Worm (Caenorhabditis elegans) whole organism, L2 larva: ENCODE data around the gene srv-13.

Experiments used
- C34F6.9 ChIP-seq: fragments of 150-350 bp; optimal IDR thresholded peaks from 2 replicates; lab custom pipeline; 2014; ENCODE audit warnings: missing biosample characterization, missing genetic modification characterization
- F13H6.1 ChIP-seq: sonication (generic microtip); optimal IDR thresholded peaks from 2 replicates; lab custom pipeline; 2016; ENCODE audit warnings: missing genetic modification characterization, missing compliant biosample characterization
- R02D3.7 ChIP-seq: fragments of 150-350 bp; optimal IDR thresholded peaks from 2 replicates; lab custom pipeline; 2014; ENCODE audit warnings: missing biosample characterization, missing genetic modification characterization
- ZK546.5 ChIP-seq: sonication (generic microtip); optimal IDR thresholded peaks from 2 replicates; lab custom pipeline; 2017; ENCODE audit warnings: missing biosample characterization, missing genetic modification characterization
- alr-1 ChIP-seq: fragments of 150-350 bp; optimal IDR thresholded peaks from 2 replicates; lab custom pipeline; 2014; ENCODE audit warnings: missing biosample characterization, missing genetic modification characterization
- ama-1 ChIP-seq: fragments of 150-350 bp; optimal IDR thresholded peaks from 2 replicates; lab custom pipeline; 2018; ENCODE audit warnings: inconsistent platforms
- blmp-1 ChIP-seq: sonication (generic microtip); optimal IDR thresholded peaks from 2 replicates; lab custom pipeline; 2017; ENCODE audit warnings: missing genetic modification characterization, mild to moderate bottlenecking, missing compliant biosample characterization, antibody characterized with exemption, moderate library complexity; ENCODE audit not compliant: insufficient read depth
- ceh-16 ChIP-seq: fragments of 150-350 bp; optimal IDR thresholded peaks from 2 replicates; lab custom pipeline; 2014; ENCODE audit warnings: missing biosample characterization, missing genetic modification characterization
- crh-2 ChIP-seq: sonication (generic microtip); optimal IDR thresholded peaks from 2 replicates; lab custom pipeline; 2017; ENCODE audit warnings: missing biosample characterization, missing genetic modification characterization
- dmd-4 ChIP-seq: sonication (generic microtip); optimal IDR thresholded peaks from 2 replicates; lab custom pipeline; 2017; ENCODE audit warnings: missing biosample characterization, missing genetic modification characterization
- egl-27 ChIP-seq: sonication (generic microtip); optimal IDR thresholded peaks from 3 replicates; lab custom pipeline; 2017; ENCODE audit warnings: missing biosample characterization, missing genetic modification reagents, missing genetic modification characterization
- elt-1 ChIP-seq: fragments of 150-350 bp; optimal IDR thresholded peaks from 2 replicates; lab custom pipeline; 2014; ENCODE audit warnings: missing biosample characterization, missing genetic modification characterization
- elt-3 ChIP-seq: sonication (generic microtip); optimal IDR thresholded peaks from 2 replicates; lab custom pipeline; 2017; ENCODE audit warnings: missing biosample characterization, missing genetic modification characterization
- fos-1 ChIP-seq: fragments of 150-350 bp; optimal IDR thresholded peaks from 2 replicates; lab custom pipeline; 2014; ENCODE audit warnings: missing biosample characterization, missing genetic modification characterization
- gmeb-1 ChIP-seq: fragments of 150-350 bp; optimal IDR thresholded peaks from 2 replicates; lab custom pipeline; 2014; ENCODE audit warnings: missing biosample characterization, missing genetic modification characterization
- lin-11 ChIP-seq: fragments of 150-350 bp; sonication (generic microtip); optimal IDR thresholded peaks from 2 replicates; lab custom pipeline; 2014; ENCODE audit warnings: missing biosample characterization, missing genetic modification characterization, inconsistent platforms, mixed read lengths
- lin-13 ChIP-seq: fragments of 150-350 bp; optimal IDR thresholded peaks from 2 replicates; lab custom pipeline; 2014; ENCODE audit warnings: missing biosample characterization, missing genetic modification reagents, missing genetic modification characterization
- lin-39 ChIP-seq: fragments of 150-350 bp; optimal IDR thresholded peaks from 2 replicates; lab custom pipeline; 2014; ENCODE audit warnings: missing biosample characterization, missing genetic modification reagents, missing genetic modification characterization
- lsy-2 ChIP-seq, 2 experiments: fragments of 150-350 bp in 1 of 2; sonication (generic microtip) in 1 of 2; optimal IDR thresholded peaks; 2 replicates each; lab custom pipeline; 2014 to 2017; ENCODE audit warnings: missing biosample characterization in 2 of 2, missing genetic modification characterization in 2 of 2
- mab-5 ChIP-seq: fragments of 150-350 bp; optimal IDR thresholded peaks from 2 replicates; lab custom pipeline; 2014; ENCODE audit warnings: missing biosample characterization, missing genetic modification characterization
- mbf-1 ChIP-seq: sonication (generic microtip); optimal IDR thresholded peaks from 2 replicates; lab custom pipeline; 2017; ENCODE audit warnings: missing biosample characterization, missing genetic modification characterization
- mdl-1 ChIP-seq, 2 experiments: fragments of 150-350 bp in 1 of 2; sonication (generic microtip) in 1 of 2; optimal IDR thresholded peaks; 2 replicates each; lab custom pipeline; 2017; ENCODE audit warnings: missing biosample characterization in 2 of 2, missing genetic modification characterization in 2 of 2
- nhr-11 ChIP-seq: fragments of 150-350 bp; optimal IDR thresholded peaks from 2 replicates; lab custom pipeline; 2014; ENCODE audit warnings: missing biosample characterization, missing genetic modification characterization
- nhr-129 ChIP-seq: fragments of 150-350 bp; optimal IDR thresholded peaks from 2 replicates; lab custom pipeline; 2014; ENCODE audit warnings: missing biosample characterization, missing genetic modification characterization
- nhr-21 ChIP-seq: fragments of 150-350 bp; optimal IDR thresholded peaks from 2 replicates; lab custom pipeline; 2014; ENCODE audit warnings: missing biosample characterization, missing genetic modification characterization
- nhr-237 ChIP-seq: fragments of 150-350 bp; optimal IDR thresholded peaks from 2 replicates; lab custom pipeline; 2014; ENCODE audit warnings: missing biosample characterization, missing genetic modification characterization
- nhr-25 ChIP-seq: fragments of 150-350 bp; sonication (generic microtip); optimal IDR thresholded peaks from 3 replicates; lab custom pipeline; 2014; ENCODE audit warnings: missing biosample characterization, missing genetic modification characterization
- nhr-6 ChIP-seq: fragments of 150-350 bp; optimal IDR thresholded peaks from 2 replicates; lab custom pipeline; 2014; ENCODE audit warnings: missing biosample characterization, missing genetic modification characterization
- skn-1 ChIP-seq: sonication (generic microtip); optimal IDR thresholded peaks from 2 replicates; lab custom pipeline; 2017; ENCODE audit warnings: missing biosample characterization, missing genetic modification characterization
- sma-3 ChIP-seq: sonication (generic microtip); optimal IDR thresholded peaks from 2 replicates; lab custom pipeline; 2016; ENCODE audit warnings: missing genetic modification reagents, missing genetic modification characterization, missing compliant biosample characterization
- sma-9 ChIP-seq, 2 experiments: fragments of 150-350 bp in 1 of 2; sonication (generic microtip) in 1 of 2; optimal IDR thresholded peaks; 2 replicates each; lab custom pipeline; 2014 to 2016; ENCODE audit warnings: missing genetic modification characterization in 2 of 2, mild to moderate bottlenecking in 1 of 2, missing biosample characterization in 1 of 2, missing compliant biosample characterization in 1 of 2, missing genetic modification reagents in 1 of 2, moderate library complexity in 1 of 2
- snpc-4 ChIP-seq: fragments of 150-350 bp; optimal IDR thresholded peaks from 2 replicates; lab custom pipeline; 2014; ENCODE audit warnings: missing biosample characterization, missing genetic modification characterization
- unc-39 ChIP-seq: fragments of 150-350 bp; optimal IDR thresholded peaks from 2 replicates; lab custom pipeline; 2014; ENCODE audit warnings: missing biosample characterization, missing genetic modification characterization
- unc-55 ChIP-seq: fragments of 150-350 bp; sonication (generic microtip); optimal IDR thresholded peaks from 3 replicates; lab custom pipeline; 2014; ENCODE audit warnings: missing biosample characterization, missing genetic modification reagents, missing genetic modification characterization
- ztf-1 ChIP-seq: fragments of 200-800 bp; sonication (Bioruptor generic); conservative IDR thresholded peaks from 2 replicates; pipeline ENCODE4 v1.3.6; 2022; ENCODE audit warnings: missing genetic modification characterization, missing compliant biosample characterization
- ztf-11 ChIP-seq: sonication (generic microtip); optimal IDR thresholded peaks from 2 replicates; lab custom pipeline; 2017; ENCODE audit warnings: missing biosample characterization, missing genetic modification characterization
- ztf-4 ChIP-seq: fragments of 150-350 bp; optimal IDR thresholded peaks from 2 replicates; lab custom pipeline; 2014; ENCODE audit warnings: missing biosample characterization, missing genetic modification characterization

The srv-13 gene

DNA sequence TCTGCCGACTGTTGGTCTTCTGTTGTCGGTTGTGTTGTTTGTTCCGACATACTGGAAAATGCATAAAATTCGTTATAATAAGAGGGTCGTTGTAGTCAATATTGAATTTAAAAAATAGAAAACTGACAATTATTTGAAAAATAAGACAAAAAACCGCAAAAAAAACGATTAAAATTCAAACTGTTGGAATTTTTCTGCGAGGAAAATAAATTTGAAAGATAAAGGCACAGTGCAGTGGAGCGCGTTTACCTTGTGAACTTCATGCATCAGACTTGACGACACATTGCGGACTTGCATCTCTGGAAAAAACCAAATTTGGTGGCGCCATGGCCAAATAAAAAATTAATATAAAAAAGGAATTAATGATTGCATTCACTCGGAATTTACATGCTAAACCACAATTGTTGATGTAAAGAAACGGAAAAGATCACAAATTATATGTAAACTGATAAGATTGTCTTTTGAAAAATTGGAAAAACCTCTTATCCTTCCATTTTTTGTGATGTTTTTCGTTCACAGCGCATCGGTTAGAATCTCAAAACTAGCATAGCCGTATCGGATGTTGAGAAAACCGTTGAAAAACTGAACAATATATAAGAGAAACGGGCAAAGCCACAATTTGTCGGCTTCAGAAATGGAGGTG is 28.4 kb upstream of the srv-13 start, which contains the start of the genes hrpf-2 and bli-6:
Gene hrpf-2 (minus strand): TSS at position 51 of the 643 bp plus-strand sequence.
Gene bli-6 (plus strand): TSS at position 593 of the 643 bp plus-strand sequence.
- TF ChIP-seq nhr-25 (tag; lab: Kevin White, UChicago) (peak; percentile 66), dmd-4 (no peak), mbf-1 (tag; lab: Kevin White, UChicago) (peak; percentile 4), ztf-4 (no peak), C34F6.9 (peak; percentile 83), nhr-11 (tag; lab: Kevin White, UChicago) (no peak), ztf-11 (no peak), mdl-1 (tag; optimal IDR thresholded peaks at IDR 0.05; lab: Kevin White, UChicago) (no peak), ceh-16 (tag; lab: Kevin White, UChicago) (no peak), alr-1 (tag; lab: Kevin White, UChicago) (no peak), nhr-237 (tag; lab: Kevin White, UChicago) (no peak), fos-1 (tag; lab: Kevin White, UChicago) (peak; percentile 37), ZK546.5 (tag; lab: Kevin White, UChicago) (peak; percentile 20), nhr-129 (peak; percentile 72), sma-3 (GFP tag; lab: Kevin White, UChicago) (peak; percentile 71), F13H6.1 (tag; lab: Kevin White, UChicago) (peak; percentile 41), lin-39 (tag; lab: Kevin White, UChicago) (no peak), blmp-1 (tag; lab: Kevin White, UChicago) (peak; percentile 13), unc-39 (tag; lab: Kevin White, UChicago) (no peak), gmeb-1 (tag; lab: Kevin White, UChicago) (peak; percentile 86), elt-3 (tag; lab: Kevin White, UChicago) (no peak), lin-13 (GFP tag; lab: Kevin White, UChicago) (no peak), snpc-4 (tag; lab: Kevin White, UChicago) (peak; percentile 50), crh-2 (tag; lab: Kevin White, UChicago) (peak; percentile 81), unc-55 (peak; percentile 85), sma-9 (GFP tag; optimal IDR thresholded peaks at IDR 0.05; lab: Kevin White, UChicago) (peak; percentile 64), sma-9 (tag; optimal IDR thresholded peaks at IDR 0.05; lab: Kevin White, UChicago) (no peak), mab-5 (peak; percentile 50), ztf-1 (GFP tag; lab: Robert Waterston, UW) (no peak), skn-1 (tag; lab: Kevin White, UChicago) (no peak), ama-1 (no peak), nhr-6 (tag; lab: Kevin White, UChicago) (peak; percentile 27), elt-1 (tag; lab: Kevin White, UChicago) (no peak), egl-27 (tag; lab: Kevin White, UChicago) (no peak), lsy-2 (tag; optimal IDR thresholded peaks at IDR 0.05; lab: Kevin White, UChicago) (peak; percentile 76 to 85), nhr-21 (tag; lab: Kevin White, UChicago) (peak; percentile 39), R02D3.7 (tag; lab: Kevin White, UChicago) (peak; percentile 54)

DNA sequence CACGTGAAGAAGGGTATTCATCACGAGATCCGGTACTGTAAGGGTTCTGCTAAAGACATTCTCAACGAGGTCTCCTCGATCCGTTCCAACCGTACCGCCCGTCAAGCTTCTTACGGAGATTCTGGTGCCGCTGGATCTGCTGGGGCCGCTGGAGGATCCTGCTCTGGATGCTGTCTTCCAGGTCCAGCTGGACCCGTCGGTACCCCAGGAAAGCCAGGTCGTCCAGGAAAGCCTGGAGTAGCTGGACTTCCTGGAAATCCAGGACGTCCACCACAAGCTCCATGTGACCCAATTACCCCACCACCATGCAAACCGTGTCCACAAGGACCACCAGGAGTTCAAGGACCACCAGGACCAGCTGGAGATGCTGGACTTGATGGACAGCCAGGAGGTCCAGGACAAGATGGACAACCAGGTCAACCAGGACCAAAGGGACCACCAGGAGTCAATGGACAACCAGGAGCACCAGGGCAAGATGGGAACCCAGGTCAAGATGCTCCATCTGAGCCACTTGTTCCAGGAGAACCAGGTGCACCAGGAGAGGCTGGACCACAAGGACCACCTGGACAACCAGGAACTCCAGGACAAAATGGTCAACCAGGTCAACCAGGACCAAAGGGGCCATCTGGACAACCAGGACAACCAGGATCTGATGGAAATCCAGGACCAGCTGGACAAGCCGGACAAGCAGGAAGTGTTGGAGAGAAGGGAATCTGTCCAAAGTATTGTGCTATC is 27.5 kb upstream of the srv-13 start:
- TF ChIP-seq ztf-1 (GFP tag; lab: Robert Waterston, UW), result 0 out of 2 replicates have a peak, but pooled peaks have one; percentile 87
- TF ChIP-seq lin-39 (tag; lab: Kevin White, UChicago), result no peak

DNA sequence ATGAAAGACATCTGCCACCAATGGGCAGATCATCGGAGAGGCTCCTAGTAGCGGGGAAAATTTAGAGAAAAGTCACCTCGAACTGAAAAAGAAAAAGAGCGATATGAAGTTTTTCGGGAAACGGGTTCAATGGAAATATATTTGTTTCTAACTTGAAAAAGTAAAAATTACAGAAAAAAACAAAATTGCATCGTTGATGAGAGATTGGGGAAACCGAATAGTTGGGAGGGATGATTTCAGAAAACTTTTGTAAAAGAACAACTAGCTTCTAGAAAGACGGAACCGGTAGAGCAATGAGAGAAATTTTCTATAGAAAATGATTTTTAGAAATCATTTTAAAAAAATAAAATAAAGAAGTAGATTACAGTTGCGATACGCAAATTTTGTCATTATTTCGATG is 26.6 kb upstream of the srv-13 start:
- TF ChIP-seq ztf-4, result no peak
- TF ChIP-seq gmeb-1 (tag; lab: Kevin White, UChicago), result no peak
- no peak for TF ChIP-seq lin-13 (GFP tag; lab: Kevin White, UChicago)
- TF ChIP-seq elt-3 (tag; lab: Kevin White, UChicago), result no peak
- no peak for TF ChIP-seq snpc-4 (tag; lab: Kevin White, UChicago)
- no peak for TF ChIP-seq R02D3.7 (tag; lab: Kevin White, UChicago)
- no peak for TF ChIP-seq nhr-6 (tag; lab: Kevin White, UChicago)
- no peak for TF ChIP-seq mdl-1 (tag; optimal IDR thresholded peaks at IDR 0.05; lab: Kevin White, UChicago)
- no peak for TF ChIP-seq blmp-1 (tag; lab: Kevin White, UChicago)
- TF ChIP-seq sma-9 (GFP tag; optimal IDR thresholded peaks at IDR 0.05; lab: Kevin White, UChicago), result no peak
- TF ChIP-seq sma-9 (tag; optimal IDR thresholded peaks at IDR 0.05; lab: Kevin White, UChicago), result no peak
- TF ChIP-seq lin-11, result no peak
